Worm (Caenorhabditis elegans): ENCODE data around the gene unc-33.

DNA sequence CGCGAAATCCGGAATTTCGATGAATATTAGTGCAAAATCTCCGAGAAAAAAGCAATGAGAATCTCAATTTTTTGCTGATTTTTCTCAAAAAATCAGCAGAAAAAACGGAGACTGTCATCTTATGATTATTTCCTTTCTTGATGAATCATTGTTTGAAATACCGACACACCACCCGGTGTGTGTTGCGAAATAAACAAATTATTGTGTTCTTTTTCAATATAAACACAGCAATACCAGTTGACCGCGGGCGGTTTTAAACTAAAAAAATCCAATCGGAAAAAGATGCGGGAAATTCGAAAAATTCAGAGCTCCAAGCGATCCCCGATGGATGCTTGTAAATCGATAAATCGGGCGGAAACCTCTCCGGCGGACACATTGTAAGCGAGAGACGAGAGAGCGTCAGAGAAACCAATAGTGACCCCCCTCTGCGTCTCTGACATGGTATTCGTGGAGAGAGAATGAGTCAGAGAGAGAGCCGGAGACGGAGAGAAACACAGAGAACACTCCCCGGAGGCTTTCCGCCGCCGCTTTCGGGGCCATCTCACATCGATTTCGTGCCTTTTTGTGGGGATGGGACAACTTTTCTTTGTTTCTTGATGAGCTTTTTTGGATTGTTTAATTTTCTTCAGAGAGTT is 1.2 kb upstream of the unc-33 start:
- peak; percentile 90 for TF ChIP-seq skn-1 (tag; optimal IDR thresholded peaks at IDR 0.05)
- no peak for TF ChIP-seq unc-98 (GFP tag; IDR thresholded peaks at IDR 0.05)
- TF ChIP-seq unc-130 (tag; optimal IDR thresholded peaks at IDR 0.05): no peak
- no peak for TF ChIP-seq zag-1 (tag; optimal IDR thresholded peaks at IDR 0.05)
- no peak for TF ChIP-seq elt-2 (tag; optimal IDR thresholded peaks at IDR 0.05)
- TF ChIP-seq nhr-71 (tag; optimal IDR thresholded peaks at IDR 0.05): peak; percentile 66
- no peak for TF ChIP-seq fkh-4 (tag; optimal IDR thresholded peaks at IDR 0.05; ENCODE audit: borderline replicate concordance)
- peak; percentile 35 for TF ChIP-seq nhr-77 (tag; optimal IDR thresholded peaks at IDR 0.05)
- peak; percentile 41 for TF ChIP-seq blmp-1 (tag; optimal IDR thresholded peaks at IDR 0.05)
- peak; percentile 40 for TF ChIP-seq fos-1 (tag; optimal IDR thresholded peaks at IDR 0.05)
- TF ChIP-seq snu-23 (GFP tag; optimal IDR thresholded peaks at IDR 0.05): peak; percentile 72
- peak; percentile 25 for TF ChIP-seq mep-1 (tag; optimal IDR thresholded peaks at IDR 0.05)
- peak; percentile 28 for TF ChIP-seq xbp-1 (tag; optimal IDR thresholded peaks at IDR 0.05)
- TF ChIP-seq lin-15B (tag; optimal IDR thresholded peaks at IDR 0.05): no peak

All from whole organism, L1 larva.